Worm (Caenorhabditis elegans) whole organism, L1 larva: Measurements from ENCODE around the gene sra-26.

Experiments
- C04F5.9 ChIP-seq: sonication (generic microtip); optimal IDR thresholded peaks from 2 replicates; lab custom pipeline; 2016; ENCODE audit warnings: missing genetic modification characterization, missing compliant biosample characterization
- F16B12.6 ChIP-seq: fragments of 150-350 bp; optimal IDR thresholded peaks from 2 replicates; lab custom pipeline; 2014; ENCODE audit warnings: missing biosample characterization, missing genetic modification characterization
- Y116A8C.19 ChIP-seq: sonication (generic microtip); optimal IDR thresholded peaks from 2 replicates; lab custom pipeline; 2016; ENCODE audit warnings: missing compliant biosample characterization, missing genetic modification characterization, borderline replicate concordance
- aly-2 ChIP-seq: fragments of 150-350 bp; optimal IDR thresholded peaks from 2 replicates; lab custom pipeline; 2014; ENCODE audit warnings: missing biosample characterization, missing genetic modification characterization
- ceh-8 ChIP-seq: fragments of 200-800 bp; sonication (Bioruptor generic); optimal IDR thresholded peaks from 2 replicates; lab custom pipeline; 2018; ENCODE audit warnings: mild to moderate bottlenecking, missing genetic modification characterization, moderate library complexity, missing compliant biosample characterization
- ceh-88 ChIP-seq: fragments of 200-800 bp; sonication (Bioruptor generic); IDR thresholded peaks from 2 replicates; pipeline ENCODE4 v1.3.6; 2022; ENCODE audit warnings: missing genetic modification characterization, missing compliant biosample characterization
- ceh-90 ChIP-seq: sonication (generic microtip); optimal IDR thresholded peaks from 2 replicates; lab custom pipeline; 2016; ENCODE audit warnings: missing genetic modification characterization, missing compliant biosample characterization
- ces-1 ChIP-seq: fragments of 150-350 bp; optimal IDR thresholded peaks from 2 replicates; lab custom pipeline; 2014; ENCODE audit warnings: missing biosample characterization, missing genetic modification reagents, missing genetic modification characterization
- dsc-1 ChIP-seq: sonication (generic microtip); optimal IDR thresholded peaks from 2 replicates; lab custom pipeline; 2016; ENCODE audit warnings: mild to moderate bottlenecking, missing genetic modification characterization, missing compliant biosample characterization
- efl-1 ChIP-seq, 4 experiments: fragments of 150-350 bp; optimal IDR thresholded peaks in 3 of 4; peaks in 1 of 4; 1 replicate in 1 of 4; 2 replicates in 3 of 4; lab custom pipeline; 2014; ENCODE audit warnings: missing biosample characterization in 2 of 4, missing genetic modification characterization in 2 of 4, missing genetic modification reagents in 2 of 4
- egl-13 ChIP-seq: sonication (generic microtip); optimal IDR thresholded peaks from 2 replicates; lab custom pipeline; 2016; ENCODE audit warnings: missing genotype, missing genetic modification reagents, missing genetic modification characterization, missing compliant biosample characterization
- elt-3 ChIP-seq, 6 experiments: fragments of 150-350 bp in 1 of 6; sonication (generic microtip); optimal IDR thresholded peaks; 2 replicates each; lab custom pipeline; 2017 to 2018; ENCODE audit warnings: missing biosample characterization in 6 of 6, missing genetic modification characterization in 6 of 6, inconsistent platforms in 1 of 6
- ets-5 ChIP-seq: fragments of 200-800 bp; sonication (Bioruptor generic); IDR thresholded peaks from 2 replicates; pipeline ENCODE4 v1.3.6; 2022; ENCODE audit warnings: missing genetic modification characterization, missing compliant biosample characterization
- fkh-10 ChIP-seq: sonication (generic microtip); optimal IDR thresholded peaks from 2 replicates; lab custom pipeline; 2017; ENCODE audit warnings: missing biosample characterization, missing genetic modification reagents, missing genetic modification characterization
- fkh-4 ChIP-seq: sonication (generic microtip); optimal IDR thresholded peaks from 2 replicates; lab custom pipeline; 2016; ENCODE audit warnings: missing compliant biosample characterization, missing genetic modification characterization, borderline replicate concordance
- fkh-8 ChIP-seq: sonication (generic microtip); optimal IDR thresholded peaks from 2 replicates; lab custom pipeline; 2016; ENCODE audit warnings: mild to moderate bottlenecking, missing genetic modification characterization, missing compliant biosample characterization
- fos-1 ChIP-seq: fragments of 150-350 bp; optimal IDR thresholded peaks from 2 replicates; lab custom pipeline; 2014; ENCODE audit warnings: missing biosample characterization, missing genetic modification characterization
- grh-1 ChIP-seq: fragments of 200-800 bp; sonication (Bioruptor generic); IDR thresholded peaks from 2 replicates; pipeline ENCODE4 v1.3.6; 2022; ENCODE audit warnings: missing genetic modification reagents, missing genetic modification characterization, missing compliant biosample characterization
- hlh-17 ChIP-seq: fragments of 200-800 bp; sonication (Bioruptor generic); optimal IDR thresholded peaks from 2 replicates; lab custom pipeline; 2018; ENCODE audit warnings: missing genetic modification characterization, mild to moderate bottlenecking, missing compliant biosample characterization, moderate library complexity, borderline replicate concordance
- isw-1 ChIP-seq: fragments of 200-800 bp; sonication (Bioruptor generic); IDR thresholded peaks from 2 replicates; pipeline ENCODE4 v1.3.6; 2022; ENCODE audit warnings: missing genetic modification characterization, missing compliant biosample characterization
- lin-14 ChIP-seq: fragments of 200-800 bp; sonication (Bioruptor generic); optimal IDR thresholded peaks from 2 replicates; lab custom pipeline; 2018; ENCODE audit warnings: mild to moderate bottlenecking, missing genetic modification characterization, moderate library complexity, missing compliant biosample characterization
- lsy-2 ChIP-seq, 2 experiments: fragments of 150-350 bp; optimal IDR thresholded peaks; 2 replicates each; lab custom pipeline; 2014; ENCODE audit warnings: missing biosample characterization in 2 of 2, missing genetic modification characterization in 2 of 2
- mef-2 ChIP-seq: fragments of 150-350 bp; optimal IDR thresholded peaks from 2 replicates; lab custom pipeline; 2014; ENCODE audit warnings: missing biosample characterization, missing genetic modification characterization
- nhr-11 ChIP-seq: fragments of 150-350 bp; optimal IDR thresholded peaks from 2 replicates; lab custom pipeline; 2014; ENCODE audit warnings: missing biosample characterization, missing genetic modification characterization
- nhr-12 ChIP-seq: sonication (generic microtip); optimal IDR thresholded peaks from 2 replicates; lab custom pipeline; 2017; ENCODE audit warnings: missing biosample characterization, missing genetic modification characterization
- nhr-20 ChIP-seq: sonication (generic microtip); optimal IDR thresholded peaks from 2 replicates; lab custom pipeline; 2016; ENCODE audit warnings: mild to moderate bottlenecking, missing genetic modification characterization, missing compliant biosample characterization
- nhr-47 ChIP-seq: sonication (generic microtip); optimal IDR thresholded peaks from 2 replicates; lab custom pipeline; 2016; ENCODE audit warnings: mild to moderate bottlenecking, missing genetic modification characterization, moderate library complexity, missing compliant biosample characterization
- nhr-71 ChIP-seq: sonication (generic microtip); optimal IDR thresholded peaks from 2 replicates; lab custom pipeline; 2016; ENCODE audit warnings: mild to moderate bottlenecking, missing genetic modification characterization, moderate library complexity, missing compliant biosample characterization
- nhr-84 ChIP-seq: sonication (generic microtip); optimal IDR thresholded peaks from 2 replicates; lab custom pipeline; 2017; ENCODE audit warnings: missing biosample characterization, missing genetic modification characterization
- nhr-85 ChIP-seq: sonication (generic microtip); peaks from one replicate; lab custom pipeline; 2016; ENCODE audit warnings: missing genetic modification characterization, inconsistent platforms, missing compliant biosample characterization
- pax-3 ChIP-seq: fragments of 200-800 bp; sonication (Bioruptor generic); optimal IDR thresholded peaks from 2 replicates; lab custom pipeline; 2018; ENCODE audit warnings: mild to moderate bottlenecking, missing genetic modification characterization, moderate library complexity, missing compliant biosample characterization
- pqm-1 ChIP-seq: sonication (generic microtip); optimal IDR thresholded peaks from 3 replicates; lab custom pipeline; 2017; ENCODE audit warnings: missing biosample characterization, missing genetic modification characterization
- skn-1 ChIP-seq: fragments of 150-350 bp; optimal IDR thresholded peaks from 2 replicates; lab custom pipeline; 2014; ENCODE audit warnings: missing biosample characterization, missing genetic modification characterization
- sox-4 ChIP-seq: sonication (generic microtip); optimal IDR thresholded peaks from 2 replicates; lab custom pipeline; 2016; ENCODE audit warnings: missing genetic modification characterization, missing compliant biosample characterization
- swsn-7 ChIP-seq: sonication (generic microtip); optimal IDR thresholded peaks from 2 replicates; lab custom pipeline; 2016; ENCODE audit warnings: missing genetic modification characterization, missing compliant biosample characterization
- tlp-1 ChIP-seq: fragments of 150-350 bp; optimal IDR thresholded peaks from 2 replicates; lab custom pipeline; 2014; ENCODE audit warnings: missing biosample characterization, missing genetic modification characterization
- unc-30 ChIP-seq: sonication (generic microtip); optimal IDR thresholded peaks from 2 replicates; lab custom pipeline; 2017; ENCODE audit warnings: missing biosample characterization, missing genetic modification characterization
- unc-86 ChIP-seq: sonication (generic microtip); optimal IDR thresholded peaks from 2 replicates; lab custom pipeline; 2016; ENCODE audit warnings: missing genetic modification characterization, missing compliant biosample characterization
- unc-98 ChIP-seq: fragments of 200-800 bp; sonication (Bioruptor generic); IDR thresholded peaks from 2 replicates; pipeline ENCODE4 v1.3.6; 2022; ENCODE audit warnings: missing genetic modification characterization, missing compliant biosample characterization
- xbp-1 ChIP-seq: sonication (generic microtip); optimal IDR thresholded peaks from 2 replicates; lab custom pipeline; 2016; ENCODE audit warnings: missing genetic modification characterization, missing compliant biosample characterization

Gene sra-26

DNA sequence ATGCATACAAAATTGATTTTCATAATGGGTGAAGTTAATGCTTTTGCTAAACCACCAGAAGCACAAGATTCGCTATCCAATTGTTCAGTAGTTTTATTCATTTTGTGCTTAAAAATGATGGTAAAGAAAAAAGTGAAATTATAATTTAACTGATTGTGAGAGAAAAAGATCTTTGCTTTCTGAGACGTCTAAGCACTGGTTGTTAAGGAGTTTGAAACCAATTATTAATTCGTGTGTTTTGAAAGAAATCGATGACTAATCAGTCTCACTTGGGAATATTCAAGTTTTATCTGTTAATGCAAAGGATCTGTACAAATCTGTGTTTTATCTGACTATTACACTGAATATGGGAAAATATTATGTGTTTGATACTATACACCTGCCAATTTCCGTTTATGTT lies at the start of gene sra-26:
Gene sra-26 (minus strand): TSS at position 101 of the 400 bp plus-strand sequence.
- no peak for TF ChIP-seq isw-1 (GFP tag; lab: Robert Waterston, UW)
- TF ChIP-seq mef-2 (tag; lab: Kevin White, UChicago), result no peak

- TF ChIP-seq C04F5.9 (tag; lab: Kevin White, UChicago) (no peak), F16B12.6 (no peak), pqm-1 (tag; lab: Kevin White, UChicago) (no peak), lsy-2 (tag; optimal IDR thresholded peaks at IDR 0.05; lab: Kevin White, UChicago) (no peak), hlh-17 (GFP tag; lab: Kevin White, UChicago) (no peak), nhr-12 (tag; lab: Kevin White, UChicago) (no peak), grh-1 (GFP tag; lab: Robert Waterston, UW) (no peak), Y116A8C.19 (tag; lab: Kevin White, UChicago) (no peak), ces-1 (no peak), nhr-85 (tag; lab: Kevin White, UChicago) (no peak), fos-1 (tag; lab: Kevin White, UChicago) (no peak)
Observed at ce11 chrII:6698784-6699183, 47.2 kb upstream of the sra-26 start, which contains the start of gene C18H9.1. C18H9.1 (plus strand) TSS chrII:6699084.

DNA sequence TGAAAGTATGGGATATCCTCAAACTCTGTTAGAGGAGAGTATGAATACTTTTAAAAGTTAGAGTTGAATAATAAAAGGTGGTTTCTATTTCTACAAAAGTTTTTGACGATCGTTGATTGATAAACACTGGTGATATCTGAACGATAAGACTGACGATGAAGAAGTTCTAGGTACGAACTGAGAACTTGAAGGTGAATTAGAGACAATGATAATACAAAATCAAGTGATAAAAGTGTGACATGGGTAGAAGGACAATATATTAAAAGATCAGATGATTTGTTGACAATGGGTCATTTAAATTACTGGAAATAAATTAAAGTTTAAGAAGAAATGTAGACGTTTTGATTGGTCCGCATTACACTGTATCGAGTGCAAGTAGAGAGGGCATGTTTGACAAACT lies 43.8 kb upstream of the sra-26 start, which contains the start of gene C18H9.5:
Gene C18H9.5 (minus strand): TSS at position 179 of the 400 bp plus-strand sequence.
- TF ChIP-seq nhr-20 (tag; lab: Kevin White, UChicago), result peak; percentile 5
- TF ChIP-seq grh-1 (GFP tag; lab: Robert Waterston, UW), result no peak
- no peak for TF ChIP-seq fkh-4 (tag; lab: Kevin White, UChicago)
- no peak for TF ChIP-seq aly-2 (tag; lab: Kevin White, UChicago)
- TF ChIP-seq elt-3 (tag; optimal IDR thresholded peaks at IDR 0.05; lab: Kevin White, UChicago), result peak in 1 of 6 experiments; percentile 7
- no peak for TF ChIP-seq unc-30

DNA sequence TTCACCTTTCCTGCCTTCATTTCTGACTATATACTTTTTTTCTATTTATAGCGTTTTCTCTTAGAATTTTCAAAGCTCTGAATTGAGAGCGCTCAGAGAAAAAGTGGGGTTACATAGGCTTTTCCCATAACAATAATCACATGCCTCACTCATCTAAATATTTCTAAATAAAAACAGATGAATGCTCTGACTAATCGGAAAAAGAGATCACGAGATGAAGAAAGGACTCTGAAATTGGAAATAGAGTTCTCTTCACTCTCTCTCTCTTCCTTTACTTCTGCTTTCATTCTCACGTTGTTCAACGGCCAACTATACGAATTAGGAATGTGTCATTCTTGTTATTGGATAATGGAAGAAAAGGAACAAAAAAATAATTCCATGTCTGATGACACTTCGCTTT lies 37.5 kb upstream of the sra-26 start:
- peak; percentile 59 for TF ChIP-seq lin-14 (GFP tag; lab: Kevin White, UChicago)
- TF ChIP-seq ceh-8 (GFP tag; lab: Kevin White, UChicago), result peak; percentile 26
- peak; percentile 20 for TF ChIP-seq unc-86
- peak; percentile 61 for TF ChIP-seq sox-4 (tag; lab: Kevin White, UChicago)
- peak; percentile 93 for TF ChIP-seq fkh-8
- peak; percentile 10 for TF ChIP-seq nhr-11
- no peak for TF ChIP-seq nhr-84 (tag; lab: Kevin White, UChicago)
- no peak for TF ChIP-seq egl-13 (tag; lab: Kevin White, UChicago)
- TF ChIP-seq ets-5 (GFP tag; lab: Robert Waterston, UW), result no peak
- TF ChIP-seq nhr-20 (tag; lab: Kevin White, UChicago), result peak; percentile 14
- TF ChIP-seq efl-1 (optimal IDR thresholded peaks at IDR 0.05; lab: Kevin White, UChicago), result no peak
- TF ChIP-seq efl-1 (GFP tag; optimal IDR thresholded peaks at IDR 0.05 in 1 of 2; lab: Kevin White, UChicago), result peak in 1 of 2 experiments; percentile 19
- TF ChIP-seq nhr-71, result peak; percentile 72
- TF ChIP-seq ceh-90 (tag; lab: Kevin White, UChicago), result no peak
- peak; percentile 28 for TF ChIP-seq swsn-7
- peak; percentile 15 for TF ChIP-seq xbp-1 (tag; lab: Kevin White, UChicago)
- no peak for TF ChIP-seq skn-1
- TF ChIP-seq lsy-2 (tag; optimal IDR thresholded peaks at IDR 0.05; lab: Kevin White, UChicago), result peak in 1 of 2 experiments; percentile 4
- peak; percentile 48 for TF ChIP-seq fkh-4 (tag; lab: Kevin White, UChicago)
- peak; percentile 27 for TF ChIP-seq fkh-10 (GFP tag; lab: Kevin White, UChicago)
- peak; percentile 96 for TF ChIP-seq dsc-1 (tag; lab: Kevin White, UChicago)
- no peak for TF ChIP-seq unc-98
- peak; percentile 60 for TF ChIP-seq nhr-47
- TF ChIP-seq pax-3, result peak; percentile 52
- no peak for TF ChIP-seq tlp-1 (tag; lab: Kevin White, UChicago)
- no peak for TF ChIP-seq ceh-88 (GFP tag; lab: Robert Waterston, UW)
- TF ChIP-seq, all 84 proteins: peak for 17
